Worm (Caenorhabditis elegans) whole organism, L4 larva: ENCODE data around the gene tbc-13.

Experiments used
- D1046.2 ChIP-seq: fragments of 200-800 bp; sonication (Bioruptor generic); IDR thresholded peaks from 2 replicates; pipeline ENCODE4 v1.3.6; 2022; ENCODE audit warnings: missing genetic modification characterization, missing compliant biosample characterization
- T26A8.4 ChIP-seq: fragments of 200-800 bp; sonication (Bioruptor generic); IDR thresholded peaks from 2 replicates; pipeline ENCODE4 v1.3.6; 2022; ENCODE audit warnings: missing genetic modification characterization, missing compliant biosample characterization
- Y48G9A.11 ChIP-seq: fragments of 200-800 bp; sonication (Bioruptor generic); IDR thresholded peaks from 2 replicates; pipeline ENCODE4 v1.3.6; 2022; ENCODE audit warnings: missing genetic modification reagents, missing genetic modification characterization, missing compliant biosample characterization
- Y75B8A.6 ChIP-seq: fragments of 200-800 bp; sonication (Bioruptor generic); IDR thresholded peaks from 2 replicates; pipeline ENCODE4 v1.3.6; 2022; ENCODE audit warnings: missing genetic modification reagents, missing genetic modification characterization, missing compliant biosample characterization
- ZK546.5 ChIP-seq, 2 experiments: sonication (generic microtip); optimal IDR thresholded peaks; 2 replicates each; lab custom pipeline; 2017; ENCODE audit warnings: missing biosample characterization in 2 of 2, missing genetic modification characterization in 2 of 2
- aly-2 ChIP-seq: sonication (generic microtip); optimal IDR thresholded peaks from 2 replicates; lab custom pipeline; 2018; ENCODE audit warnings: missing biosample characterization, missing genetic modification characterization
- ama-1 ChIP-seq: fragments of 150-350 bp; optimal IDR thresholded peaks from 2 replicates; lab custom pipeline; 2014; ENCODE audit warnings: inconsistent platforms, mixed read lengths
- ceh-20 ChIP-seq: fragments of 200-800 bp; sonication (Bioruptor generic); IDR thresholded peaks from 2 replicates; pipeline ENCODE4 v1.3.6; 2022; ENCODE audit warnings: missing genetic modification reagents, missing genetic modification characterization, missing compliant biosample characterization
- daf-12 ChIP-seq: fragments of 150-350 bp; optimal IDR thresholded peaks from 2 replicates; lab custom pipeline; 2014; ENCODE audit warnings: missing biosample characterization, missing genetic modification reagents, missing genetic modification characterization
- daf-16 ChIP-seq, 3 experiments: sonication (generic microtip); optimal IDR thresholded peaks; 2 replicates each; lab custom pipeline; 2016 to 2017; ENCODE audit warnings: missing genetic modification characterization in 3 of 3, missing genetic modification reagents in 3 of 3, mild to moderate bottlenecking in 2 of 3, missing compliant biosample characterization in 2 of 3, missing biosample characterization in 1 of 3, moderate library complexity in 1 of 3
- daf-8 ChIP-seq: fragments of 200-800 bp; sonication (Bioruptor generic); IDR thresholded peaks from 2 replicates; pipeline ENCODE4 v1.3.6; 2022; ENCODE audit warnings: missing genetic modification characterization, missing compliant biosample characterization
- dmd-6 ChIP-seq: fragments of 200-800 bp; sonication (Bioruptor generic); IDR thresholded peaks from 2 replicates; pipeline ENCODE4 v1.3.6; 2022; ENCODE audit warnings: missing genetic modification reagents, missing genetic modification characterization, missing compliant biosample characterization
- dpl-1 ChIP-seq: fragments of 150-350 bp; optimal IDR thresholded peaks from 2 replicates; lab custom pipeline; 2014; ENCODE audit warnings: missing biosample characterization, missing genetic modification reagents, missing genetic modification characterization
- duxl-1 ChIP-seq: sonication (generic microtip); optimal IDR thresholded peaks from 2 replicates; lab custom pipeline; 2016; ENCODE audit warnings: mild to moderate bottlenecking, missing genetic modification characterization, moderate library complexity, missing compliant biosample characterization; ENCODE audit not compliant: poor library complexity
- dve-1 ChIP-seq: sonication (generic microtip); optimal IDR thresholded peaks from 2 replicates; lab custom pipeline; 2017; ENCODE audit warnings: antibody characterized with exemption, mild to moderate bottlenecking, missing genetic modification characterization, missing compliant biosample characterization; ENCODE audit not compliant: insufficient read depth
- egl-43 ChIP-seq: fragments of 200-800 bp; sonication (Bioruptor generic); IDR thresholded peaks from 2 replicates; pipeline ENCODE4 v1.3.6; 2022; ENCODE audit warnings: missing genetic modification reagents, missing genetic modification characterization, missing compliant biosample characterization
- fkh-10 ChIP-seq: fragments of 150-350 bp; optimal IDR thresholded peaks from 2 replicates; lab custom pipeline; 2014; ENCODE audit warnings: missing biosample characterization, missing genetic modification reagents, missing genetic modification characterization
- hif-1 ChIP-seq, 2 experiments: sonication (generic microtip); optimal IDR thresholded peaks; 2 replicates each; lab custom pipeline; 2016 to 2017; ENCODE audit warnings: missing compliant biosample characterization in 2 of 2, missing genetic modification characterization in 2 of 2, missing genetic modification reagents in 2 of 2, missing genotype in 2 of 2, mild to moderate bottlenecking in 1 of 2
- hlh-11 ChIP-seq: fragments of 200-800 bp; sonication (Bioruptor generic); optimal IDR thresholded peaks from 2 replicates; lab custom pipeline; 2018; ENCODE audit warnings: mild to moderate bottlenecking, missing genetic modification characterization, missing compliant biosample characterization
- hlh-30 ChIP-seq: sonication (generic microtip); optimal IDR thresholded peaks from 2 replicates; lab custom pipeline; 2017; ENCODE audit warnings: antibody characterized with exemption, mild to moderate bottlenecking, missing genetic modification characterization, missing compliant biosample characterization; ENCODE audit not compliant: insufficient read depth
- hmg-1.1 ChIP-seq: fragments of 200-800 bp; sonication (Bioruptor generic); IDR thresholded peaks from 2 replicates; pipeline ENCODE4 v1.3.6; 2022; ENCODE audit warnings: missing genetic modification reagents, missing genetic modification characterization, missing compliant biosample characterization
- lin-13 ChIP-seq: fragments of 150-350 bp; optimal IDR thresholded peaks from 2 replicates; lab custom pipeline; 2014; ENCODE audit warnings: missing biosample characterization, missing genetic modification reagents, missing genetic modification characterization
- lin-38 ChIP-seq: fragments of 200-800 bp; sonication (Bioruptor generic); IDR thresholded peaks from 2 replicates; pipeline ENCODE4 v1.3.6; 2022; ENCODE audit warnings: missing genetic modification reagents, missing genetic modification characterization, missing compliant biosample characterization
- lsy-2 ChIP-seq, 2 experiments: fragments of 150-350 bp in 1 of 2; sonication (generic microtip) in 1 of 2; optimal IDR thresholded peaks; 2 replicates each; lab custom pipeline; 2014 to 2017; ENCODE audit warnings: missing biosample characterization in 2 of 2, missing genetic modification characterization in 2 of 2
- madf-9 ChIP-seq: fragments of 200-800 bp; sonication (Bioruptor generic); conservative IDR thresholded peaks from 2 replicates; pipeline ENCODE4 v1.3.6; 2022; ENCODE audit warnings: missing genetic modification reagents, missing genetic modification characterization, missing compliant biosample characterization
- mdl-1 ChIP-seq, 2 experiments: fragments of 150-350 bp in 1 of 2; sonication (generic microtip) in 1 of 2; optimal IDR thresholded peaks; 2 replicates each; lab custom pipeline; 2014 to 2017; ENCODE audit warnings: missing biosample characterization in 2 of 2, missing genetic modification characterization in 2 of 2
- mep-1 ChIP-seq: fragments of 150-350 bp; sonication (generic microtip); optimal IDR thresholded peaks from 3 replicates; lab custom pipeline; 2014; ENCODE audit warnings: missing biosample characterization, missing genetic modification characterization
- mxl-2 ChIP-seq: fragments of 200-800 bp; sonication (Bioruptor generic); conservative IDR thresholded peaks from 2 replicates; pipeline ENCODE4 v1.3.6; 2022; ENCODE audit warnings: missing genetic modification reagents, missing genetic modification characterization, missing compliant biosample characterization
- mxl-3 ChIP-seq: fragments of 200-800 bp; sonication (Bioruptor generic); optimal IDR thresholded peaks from 2 replicates; lab custom pipeline; 2018; ENCODE audit warnings: mild to moderate bottlenecking, missing genetic modification characterization, missing compliant biosample characterization
- nhr-10 ChIP-seq: fragments of 150-350 bp; optimal IDR thresholded peaks from 2 replicates; lab custom pipeline; 2014; ENCODE audit warnings: missing biosample characterization, missing genetic modification characterization
- nhr-237 ChIP-seq: sonication (generic microtip); optimal IDR thresholded peaks from 2 replicates; lab custom pipeline; 2017; ENCODE audit warnings: missing biosample characterization, missing genetic modification characterization
- nhr-28 ChIP-seq: fragments of 150-350 bp; optimal IDR thresholded peaks from 2 replicates; lab custom pipeline; 2014; ENCODE audit warnings: missing biosample characterization, missing genetic modification characterization
- nhr-41 ChIP-seq: fragments of 200-800 bp; sonication (Bioruptor generic); IDR thresholded peaks from 2 replicates; pipeline ENCODE4 v1.3.6; 2022; ENCODE audit warnings: missing genetic modification reagents, missing genetic modification characterization, missing compliant biosample characterization
- nhr-76 ChIP-seq: fragments of 150-350 bp; optimal IDR thresholded peaks from 2 replicates; lab custom pipeline; 2014; ENCODE audit warnings: missing biosample characterization, missing genetic modification characterization
- nhr-77 ChIP-seq: fragments of 150-350 bp; optimal IDR thresholded peaks from 2 replicates; lab custom pipeline; 2014; ENCODE audit warnings: missing biosample characterization, missing genetic modification characterization
- pqm-1 ChIP-seq: sonication (generic microtip); optimal IDR thresholded peaks from 2 replicates; lab custom pipeline; 2017; ENCODE audit warnings: missing biosample characterization, missing genetic modification characterization
- set-16 ChIP-seq: fragments of 200-800 bp; sonication (Bioruptor generic); IDR thresholded peaks from 2 replicates; pipeline ENCODE4 v1.3.6; 2022; ENCODE audit warnings: missing genetic modification reagents, missing genetic modification characterization, missing compliant biosample characterization
- unc-62 ChIP-seq, 3 experiments: fragments of 150-350 bp in 1 of 3; sonication (generic microtip); optimal IDR thresholded peaks in 2 of 3; peaks in 1 of 3; 1 replicate in 1 of 3; 2 replicates in 2 of 3; lab custom pipeline; 2014 to 2017; ENCODE audit warnings: missing biosample characterization in 3 of 3, missing genetic modification characterization in 3 of 3, missing genetic modification reagents in 3 of 3, missing genotype in 1 of 3
- vab-7 ChIP-seq: fragments of 200-800 bp; sonication (Bioruptor generic); IDR thresholded peaks from 2 replicates; pipeline ENCODE4 v1.3.6; 2022; ENCODE audit warnings: missing genetic modification reagents, missing genetic modification characterization, missing compliant biosample characterization
- zip-2 ChIP-seq: fragments of 150-350 bp; optimal IDR thresholded peaks from 2 replicates; lab custom pipeline; 2014; ENCODE audit warnings: missing biosample characterization, missing genetic modification characterization
- ztf-7 ChIP-seq: fragments of 150-350 bp; optimal IDR thresholded peaks from 2 replicates; lab custom pipeline; 2014; ENCODE audit warnings: missing biosample characterization, missing genetic modification characterization

The tbc-13 gene

ce11 chrX:12444423-12444822 is 40.4 kb upstream of the tbc-13 start:
- peak; percentile 87 for TF ChIP-seq hlh-30 (tag; lab: Kevin White, UChicago)
- TF ChIP-seq dpl-1: no peak
- TF ChIP-seq mxl-3: peak; percentile 48
- 0 out of 2 replicates have a peak, but pooled peaks have one; percentile 7 for TF ChIP-seq lin-38 (GFP tag; lab: Robert Waterston, UW)
- peak in 1 of 2 experiments; percentile 27 for TF ChIP-seq mdl-1 (tag; optimal IDR thresholded peaks at IDR 0.05; lab: Kevin White, UChicago)
- peak; percentile 41 for TF ChIP-seq hlh-11
- TF ChIP-seq fkh-10 (GFP tag; lab: Kevin White, UChicago): no peak
- TF ChIP-seq duxl-1 (tag; lab: Kevin White, UChicago): no peak
- peak; percentile 15; the same call in 1 of the 2 replicates for TF ChIP-seq hmg-1.1 (GFP tag; lab: Robert Waterston, UW)
- TF ChIP-seq nhr-28 (tag; lab: Kevin White, UChicago): peak; percentile 8
- TF ChIP-seq lsy-2 (tag; optimal IDR thresholded peaks at IDR 0.05; lab: Kevin White, UChicago): peak in 1 of 2 experiments; percentile 25
- TF ChIP-seq dve-1 (tag; lab: Kevin White, UChicago): peak; percentile 42

- TF ChIP-seq nhr-28 (tag; lab: Kevin White, UChicago) (peak; percentile 75), dve-1 (tag; lab: Kevin White, UChicago) (peak; percentile 55), ztf-7 (tag; lab: Kevin White, UChicago) (peak; percentile 1), dpl-1 (no peak), Y75B8A.6 (GFP tag; lab: Robert Waterston, UW) (no peak), aly-2 (tag; lab: Kevin White, UChicago) (no peak), hlh-11 (peak; percentile 37), pqm-1 (peak; percentile 73), daf-16 (GFP tag; optimal IDR thresholded peaks at IDR 0.05; lab: Kevin White, UChicago) (no peak), daf-16 (tag; optimal IDR thresholded peaks at IDR 0.05; lab: Kevin White, UChicago) (peak; percentile 90), dmd-6 (peak; percentile 37; the same call in 1 of the 2 replicates)
Measured at ce11 chrX:12446572-12446971, 38.3 kb upstream of the tbc-13 start.

ce11 chrX:12447639-12448038 is 37.2 kb upstream of the tbc-13 start:
- TF ChIP-seq set-16 (GFP tag; lab: Robert Waterston, UW): peak; percentile 77
- TF ChIP-seq egl-43 (GFP tag; lab: Robert Waterston, UW): 0 out of 2 replicates have a peak, but pooled peaks have one; percentile 26

ce11 chrX:12449262-12449942 is 35.4 kb upstream of the tbc-13 start, which contains the start of gene T18D3.6:
T18D3.6 (plus strand) TSS chrX:12449892.
- TF ChIP-seq hlh-30 (tag; lab: Kevin White, UChicago) (peak; percentile 11), T26A8.4 (no peak), nhr-76 (tag; lab: Kevin White, UChicago) (no peak), hlh-11 (peak; percentile 51), mep-1 (tag; lab: Kevin White, UChicago) (peak; percentile 13), hmg-1.1 (GFP tag; lab: Robert Waterston, UW) (peak; percentile 52), Y48G9A.11 (GFP tag; lab: Robert Waterston, UW) (no peak), hif-1 (tag; optimal IDR thresholded peaks at IDR 0.05; lab: Kevin White, UChicago) (peak in 1 of 2 experiments; percentile 9), daf-8 (GFP tag; lab: Robert Waterston, UW) (no peak), nhr-28 (tag; lab: Kevin White, UChicago) (peak; percentile 33), nhr-10 (no peak), vab-7 (GFP tag; lab: Robert Waterston, UW) (no peak), mxl-2 (GFP tag; lab: Robert Waterston, UW) (no peak), zip-2 (no peak), D1046.2 (no peak), dmd-6 (peak; percentile 31; the same call in 1 of the 2 replicates), nhr-77 (tag; lab: Kevin White, UChicago) (no peak), madf-9 (GFP tag; lab: Robert Waterston, UW) (no peak), lin-38 (GFP tag; lab: Robert Waterston, UW) (no peak), ZK546.5 (tag; optimal IDR thresholded peaks at IDR 0.05; lab: Kevin White, UChicago) (no peak), nhr-237 (tag; lab: Kevin White, UChicago) (no peak), ceh-20 (GFP tag; lab: Robert Waterston, UW) (no peak), unc-62 (GFP tag; optimal IDR thresholded peaks at IDR 0.05 in 1 of 2; lab: Kevin White, UChicago) (peak in 1 of 2 experiments; percentile 72), unc-62 (tag; optimal IDR thresholded peaks at IDR 0.05; lab: Kevin White, UChicago) (no peak), ama-1 (lab: Kevin White, UChicago) (no peak), lin-13 (GFP tag; lab: Kevin White, UChicago) (no peak), nhr-41 (GFP tag; lab: Robert Waterston, UW) (no peak), daf-12 (no peak), dve-1 (tag; lab: Kevin White, UChicago) (peak; percentile 56), egl-43 (GFP tag; lab: Robert Waterston, UW) (0 out of 2 replicates have a peak, but pooled peaks have one; percentile 51)
